Fruit fly (Drosophila melanogaster) whole organism, prepupa: Measurements from ENCODE around the gene CG10164.
A peak's percentile ranks its signal among the peaks of the same experiment; 100 is the strongest.

Source experiments
- Blimp-1 ChIP-seq: fragments of 200-800 bp; sonication (Bioruptor generic); optimal IDR thresholded peaks from 3 replicates; lab custom pipeline; 2017; ENCODE audit warnings: missing biosample characterization, missing genetic modification characterization, mild to moderate bottlenecking, moderate library complexity, missing genetic modification reagents
- CG10631 ChIP-seq: fragments of 200-800 bp; sonication (Bioruptor generic); optimal IDR thresholded peaks from 2 replicates; lab custom pipeline; 2016; ENCODE audit warnings: missing biosample characterization, missing genetic modification characterization
- CG10669 ChIP-seq: fragments of 200-800 bp; sonication (Bioruptor generic); optimal IDR thresholded peaks from 3 replicates; lab custom pipeline; 2018; ENCODE audit warnings: missing biosample characterization, mild to moderate bottlenecking, missing genetic modification characterization, moderate library complexity
- CG11294 ChIP-seq: fragments of 200-800 bp; sonication (Bioruptor generic); IDR thresholded peaks from 2 replicates; pipeline ENCODE4 v1.3.6; 2022; ENCODE audit warnings: missing biosample characterization, missing genetic modification characterization
- CG11902 ChIP-seq: fragments of 200-800 bp; sonication (Bioruptor generic); optimal IDR thresholded peaks from 3 replicates; lab custom pipeline; 2016; ENCODE audit warnings: missing biosample characterization, missing genetic modification characterization
- CG15336 ChIP-seq: fragments of 200-800 bp; sonication (Bioruptor generic); IDR thresholded peaks from 2 replicates; pipeline ENCODE4 v1.3.6; 2022; ENCODE audit warnings: missing biosample characterization, missing genetic modification characterization
- CG1621 ChIP-seq: fragments of 200-800 bp; sonication (Bioruptor generic); optimal IDR thresholded peaks from 3 replicates; lab custom pipeline; 2018; ENCODE audit warnings: missing biosample characterization, mild to moderate bottlenecking, missing genetic modification characterization
- CG16779 ChIP-seq: fragments of 200-800 bp; sonication (Bioruptor generic); optimal IDR thresholded peaks from 3 replicates; lab custom pipeline; 2017; ENCODE audit warnings: missing biosample characterization, mild to moderate bottlenecking, missing genetic modification characterization
- CG3032 ChIP-seq: fragments of 200-800 bp; optimal IDR thresholded peaks from 2 replicates; lab custom pipeline; 2019; ENCODE audit warnings: missing biosample characterization, mild to moderate bottlenecking, missing genetic modification characterization, moderate library complexity
- CG31627 ChIP-seq: fragments of 200-800 bp; sonication (Bioruptor generic); optimal IDR thresholded peaks from 3 replicates; lab custom pipeline; 2016; ENCODE audit warnings: missing biosample characterization, missing genetic modification characterization
- CG32006 ChIP-seq: fragments of 200-800 bp; sonication (Bioruptor generic); optimal IDR thresholded peaks from 3 replicates; lab custom pipeline; 2017; ENCODE audit warnings: missing biosample characterization, mild to moderate bottlenecking, missing genetic modification characterization
- CG34406 ChIP-seq: fragments of 200-800 bp; sonication (Bioruptor generic); optimal IDR thresholded peaks from 3 replicates; lab custom pipeline; 2016; ENCODE audit warnings: missing biosample characterization, missing genetic modification characterization
- CG3919 ChIP-seq: fragments of 200-800 bp; sonication (Bioruptor generic); optimal IDR thresholded peaks from 3 replicates; lab custom pipeline; 2016; ENCODE audit warnings: missing biosample characterization, missing genetic modification characterization
- CG4318 ChIP-seq: fragments of 200-800 bp; sonication (Bioruptor generic); optimal IDR thresholded peaks from 3 replicates; lab custom pipeline; 2017; ENCODE audit warnings: missing biosample characterization, mild to moderate bottlenecking, missing genetic modification characterization
- CG6163 ChIP-seq: fragments of 200-800 bp; sonication (Bioruptor generic); IDR thresholded peaks from 3 replicates; pipeline ENCODE4 v1.3.6; 2022; ENCODE audit warnings: missing biosample characterization, missing genetic modification characterization
- CG6276 ChIP-seq: fragments of 200-800 bp; sonication (Bioruptor generic); optimal IDR thresholded peaks from 2 replicates; lab custom pipeline; 2017; ENCODE audit warnings: missing biosample characterization, mild to moderate bottlenecking, missing genetic modification characterization
- CG6808 ChIP-seq: fragments of 200-800 bp; sonication (Bioruptor generic); optimal IDR thresholded peaks from 3 replicates; lab custom pipeline; 2017; ENCODE audit warnings: missing biosample characterization, missing genetic modification characterization, mild to moderate bottlenecking, moderate library complexity, missing genetic modification reagents
- CG6854 ChIP-seq: fragments of 200-800 bp; sonication (Bioruptor generic); optimal IDR thresholded peaks from 2 replicates; lab custom pipeline; 2017; ENCODE audit warnings: missing biosample characterization, mild to moderate bottlenecking, missing genetic modification characterization
- CG7368 ChIP-seq: fragments of 200-800 bp; sonication (Bioruptor generic); optimal IDR thresholded peaks from 3 replicates; lab custom pipeline; 2016; ENCODE audit warnings: missing biosample characterization, missing genetic modification characterization
- CG8119 ChIP-seq: fragments of 200-800 bp; sonication (Bioruptor generic); IDR thresholded peaks from 3 replicates; pipeline ENCODE4 v1.3.6; 2022; ENCODE audit warnings: missing biosample characterization, missing genetic modification characterization
- CG8319 ChIP-seq: fragments of 200-800 bp; sonication (Bioruptor generic); optimal IDR thresholded peaks from 3 replicates; lab custom pipeline; 2016; ENCODE audit warnings: missing biosample characterization, missing genetic modification characterization
- CG8632 ChIP-seq: fragments of 200-800 bp; sonication (Bioruptor generic); optimal IDR thresholded peaks from 3 replicates; lab custom pipeline; 2016; ENCODE audit warnings: missing biosample characterization, missing genetic modification characterization
- Eip75B ChIP-seq: fragments of 200-800 bp; sonication (Bioruptor generic); optimal IDR thresholded peaks from 3 replicates; lab custom pipeline; 2016; ENCODE audit warnings: missing biosample characterization, missing genetic modification characterization
- Eip78C ChIP-seq: fragments of 200-800 bp; sonication (Bioruptor generic); peaks from one replicate; lab custom pipeline; 2016; ENCODE audit warnings: missing biosample characterization, missing genetic modification characterization
- Ets96B ChIP-seq: fragments of 200-800 bp; optimal IDR thresholded peaks from 2 replicates; lab custom pipeline; 2019; ENCODE audit warnings: missing biosample characterization, mild to moderate bottlenecking, missing genetic modification characterization, moderate library complexity
- Hr38 ChIP-seq: sonication (Bioruptor generic); optimal IDR thresholded peaks from 2 replicates; lab custom pipeline; 2016; ENCODE audit warnings: missing biosample characterization, missing genetic modification characterization
- Hr39 ChIP-seq: fragments of 200-800 bp; sonication (Bioruptor generic); optimal IDR thresholded peaks from 2 replicates; lab custom pipeline; 2016; ENCODE audit warnings: missing biosample characterization, missing genetic modification characterization
- Hr4 ChIP-seq: fragments of 200-800 bp; sonication (Bioruptor generic); optimal IDR thresholded peaks from 3 replicates; lab custom pipeline; 2016; ENCODE audit warnings: missing biosample characterization, missing genetic modification characterization
- Met ChIP-seq: fragments of 200-800 bp; sonication (Bioruptor generic); optimal IDR thresholded peaks from 3 replicates; lab custom pipeline; 2016; ENCODE audit warnings: missing biosample characterization, missing genetic modification characterization
- OdsH ChIP-seq: fragments of 200-800 bp; sonication (Bioruptor generic); optimal IDR thresholded peaks from 3 replicates; lab custom pipeline; 2016; ENCODE audit warnings: missing biosample characterization, missing genetic modification characterization
- Smox ChIP-seq: fragments of 200-800 bp; sonication (Bioruptor generic); optimal IDR thresholded peaks from 3 replicates; lab custom pipeline; 2016; ENCODE audit warnings: missing biosample characterization, missing genetic modification characterization
- Sox102F ChIP-seq: fragments of 200-800 bp; sonication (Bioruptor generic); optimal IDR thresholded peaks from 2 replicates; lab custom pipeline; 2016; ENCODE audit warnings: missing biosample characterization, mild to moderate bottlenecking, missing genetic modification characterization
- Sox14 ChIP-seq: fragments of 200-800 bp; sonication (Bioruptor generic); optimal IDR thresholded peaks from 3 replicates; lab custom pipeline; 2016; ENCODE audit warnings: missing biosample characterization, missing genetic modification characterization
- achi ChIP-seq: fragments of 200-800 bp; sonication (Bioruptor generic); optimal IDR thresholded peaks from 3 replicates; lab custom pipeline; 2016; ENCODE audit warnings: missing biosample characterization, missing genetic modification characterization
- acj6 ChIP-seq: fragments of 200-800 bp; sonication (Bioruptor generic); optimal IDR thresholded peaks from 3 replicates; lab custom pipeline; 2016; ENCODE audit warnings: missing biosample characterization, missing genetic modification characterization
- cyc ChIP-seq: fragments of 200-800 bp; sonication (Bioruptor generic); optimal IDR thresholded peaks from 3 replicates; lab custom pipeline; 2016; ENCODE audit warnings: missing biosample characterization, missing genetic modification characterization
- dac ChIP-seq: fragments of 200-800 bp; sonication (Bioruptor generic); optimal IDR thresholded peaks from 2 replicates; lab custom pipeline; 2017; ENCODE audit warnings: missing biosample characterization, mild to moderate bottlenecking, missing genetic modification characterization
- dsx ChIP-seq: fragments of 200-800 bp; optimal IDR thresholded peaks from 3 replicates; lab custom pipeline; 2019; ENCODE audit warnings: missing biosample characterization, mild to moderate bottlenecking, missing genetic modification characterization, moderate library complexity; ENCODE audit not compliant: poor library complexity, severe bottlenecking
- eg ChIP-seq: fragments of 200-800 bp; sonication (Bioruptor generic); IDR thresholded peaks from 3 replicates; pipeline ENCODE4 v1.3.6; 2022; ENCODE audit warnings: missing biosample characterization, missing genetic modification characterization
- esn ChIP-seq: fragments of 200-800 bp; sonication (Bioruptor generic); optimal IDR thresholded peaks from 2 replicates; lab custom pipeline; 2016; ENCODE audit warnings: missing biosample characterization, mild to moderate bottlenecking, missing genetic modification characterization, moderate library complexity
- fd59A ChIP-seq: fragments of 200-800 bp; sonication (Bioruptor generic); optimal IDR thresholded peaks from 2 replicates; lab custom pipeline; 2017; ENCODE audit warnings: missing biosample characterization, mild to moderate bottlenecking, missing genetic modification characterization, missing genetic modification reagents
- fd85E ChIP-seq: fragments of 200-800 bp; sonication (Bioruptor generic); optimal IDR thresholded peaks from 3 replicates; lab custom pipeline; 2016; ENCODE audit warnings: missing biosample characterization, missing genetic modification characterization
- lz ChIP-seq: fragments of 200-800 bp; sonication (Bioruptor generic); optimal IDR thresholded peaks from 3 replicates; lab custom pipeline; 2016; ENCODE audit warnings: missing biosample characterization, missing genetic modification characterization
- net ChIP-seq: fragments of 200-800 bp; sonication (Bioruptor generic); optimal IDR thresholded peaks from 3 replicates; lab custom pipeline; 2016; ENCODE audit warnings: missing biosample characterization, missing genetic modification characterization
- pdm3 ChIP-seq: fragments of 200-800 bp; sonication (Bioruptor generic); optimal IDR thresholded peaks from 3 replicates; lab custom pipeline; 2016; ENCODE audit warnings: missing biosample characterization, missing genetic modification characterization
- salr ChIP-seq, 2 experiments: fragments of 200-800 bp; sonication (Bioruptor generic); optimal IDR thresholded peaks; 3 replicates each; lab custom pipeline; 2016 to 2018; ENCODE audit warnings: missing biosample characterization in 2 of 2, missing genetic modification characterization in 2 of 2, mild to moderate bottlenecking in 1 of 2
- spab ChIP-seq: fragments of 200-800 bp; sonication (Bioruptor generic); optimal IDR thresholded peaks from 2 replicates; lab custom pipeline; 2017; ENCODE audit warnings: missing biosample characterization, mild to moderate bottlenecking, missing genetic modification characterization, missing genetic modification reagents
- topi ChIP-seq: fragments of 200-800 bp; sonication (Bioruptor generic); optimal IDR thresholded peaks from 3 replicates; lab custom pipeline; 2016; ENCODE audit warnings: missing biosample characterization, missing genetic modification characterization
- vri ChIP-seq: fragments of 200-800 bp; sonication (Bioruptor generic); optimal IDR thresholded peaks from 3 replicates; lab custom pipeline; 2016; ENCODE audit warnings: missing biosample characterization, mild to moderate bottlenecking, missing genetic modification characterization

CG10164 gene

dm6 chr3R:23556843-23557242, at the start of gene CG10164:
Gene CG10164 (minus strand): TSS chr3R:23556943.
- TF ChIP-seq salr (GFP tag; optimal IDR thresholded peaks at IDR 0.05; lab: Kevin White, UChicago), result no peak
- no peak for TF ChIP-seq vri
- TF ChIP-seq Sox14 (GFP tag; lab: Kevin White, UChicago), result no peak
- no peak for TF ChIP-seq Blimp-1 (GFP tag; lab: Kevin White, UChicago)
- TF ChIP-seq Smox (GFP tag; lab: Kevin White, UChicago), result no peak
- no peak for TF ChIP-seq esn (GFP tag; lab: Kevin White, UChicago)
- TF ChIP-seq Met, result no peak
- no peak for TF ChIP-seq CG32006 (GFP tag; lab: Kevin White, UChicago)
- no peak for TF ChIP-seq fd59A (GFP tag; lab: Kevin White, UChicago)
- no peak for TF ChIP-seq CG31627
- TF ChIP-seq spab (GFP tag; lab: Kevin White, UChicago), result no peak
- no peak for TF ChIP-seq CG8632 (GFP tag; lab: Kevin White, UChicago)
- no peak for TF ChIP-seq Sox102F
- TF ChIP-seq CG3919 (GFP tag; lab: Kevin White, UChicago), result no peak
- no peak for TF ChIP-seq CG8319 (GFP tag; lab: Kevin White, UChicago)
- no peak for TF ChIP-seq CG4318 (GFP tag; lab: Kevin White, UChicago)
- TF ChIP-seq acj6 (GFP tag; lab: Kevin White, UChicago), result no peak

dm6 chr3R:23605315-23605881, 48.7 kb upstream of the CG10164 start, which contains the start of gene CG10184:
Gene CG10184 (minus strand): TSS chr3R:23605495.
- TF ChIP-seq dsx (GFP tag; lab: Kevin White, UChicago) (no peak), CG15336 (GFP tag; lab: Robert Waterston, UW) (peak; percentile 21), Met (no peak), topi (GFP tag; lab: Kevin White, UChicago) (no peak), CG7368 (GFP tag; lab: Kevin White, UChicago) (no peak), vri (peak; percentile 50), Hr38 (GFP tag; lab: Kevin White, UChicago) (no peak), CG1621 (no peak), CG4318 (GFP tag; lab: Kevin White, UChicago) (no peak), lz (GFP tag; lab: Kevin White, UChicago) (no peak), pdm3 (GFP tag; lab: Kevin White, UChicago) (no peak), CG11902 (GFP tag; lab: Kevin White, UChicago) (no peak), Hr39 (no peak), CG16779 (tag; lab: Kevin White, UChicago) (no peak), dac (GFP tag; lab: Kevin White, UChicago) (no peak), CG8319 (GFP tag; lab: Kevin White, UChicago) (peak; percentile 92), fd59A (GFP tag; lab: Kevin White, UChicago) (no peak), CG3032 (no peak), Ets96B (tag; lab: Kevin White, UChicago) (no peak), Eip78C (GFP tag; lab: Kevin White, UChicago) (no peak), Eip75B (no peak), CG6163 (GFP tag; lab: Robert Waterston, UW) (peak; percentile 69; the same call in 2 of the 3 replicates), CG6276 (GFP tag; lab: Kevin White, UChicago) (no peak), CG6854 (GFP tag; lab: Kevin White, UChicago) (no peak), fd85E (no peak), eg (GFP tag; lab: Robert Waterston, UW) (peak; percentile 33; the same call in 1 of the 3 replicates), Blimp-1 (GFP tag; lab: Kevin White, UChicago) (no peak), achi (GFP tag; lab: Kevin White, UChicago) (no peak), OdsH (GFP tag; lab: Kevin White, UChicago) (no peak), CG10631 (GFP tag; lab: Kevin White, UChicago) (no peak), CG6808 (peak; percentile 6), CG11294 (GFP tag; lab: Robert Waterston, UW) (no peak), Hr4 (GFP tag; lab: Kevin White, UChicago) (no peak), CG8119 (GFP tag; lab: Robert Waterston, UW) (peak; percentile 44; the same call in 1 of the 3 replicates), CG10669 (GFP tag; lab: Kevin White, UChicago) (peak; percentile 23), CG8632 (GFP tag; lab: Kevin White, UChicago) (no peak), net (peak; percentile 17), CG34406 (no peak), esn (GFP tag; lab: Kevin White, UChicago) (no peak), CG32006 (GFP tag; lab: Kevin White, UChicago) (no peak), CG31627 (no peak), cyc (GFP tag; lab: Kevin White, UChicago) (no peak)
